Worm (Caenorhabditis elegans) whole organism, young adult: ENCODE results near the gene F13B12.3.

ENCODE experiments used
- F10E7.11 ChIP-seq: sonication (generic microtip); optimal IDR thresholded peaks from 2 replicates; lab custom pipeline; 2017; ENCODE audit warnings: mild to moderate bottlenecking, missing genetic modification characterization, moderate library complexity, missing compliant biosample characterization
- F57C9.4 ChIP-seq: sonication (generic microtip); optimal IDR thresholded peaks from 2 replicates; lab custom pipeline; 2017; ENCODE audit warnings: mild to moderate bottlenecking, missing genetic modification characterization, missing compliant biosample characterization
- K12H6.12 ChIP-seq: fragments of 200-800 bp; sonication (Bioruptor generic); optimal IDR thresholded peaks from 2 replicates; lab custom pipeline; 2018; ENCODE audit warnings: mild to moderate bottlenecking, missing genetic modification characterization, missing compliant biosample characterization
- ZK185.1 ChIP-seq: sonication (generic microtip); optimal IDR thresholded peaks from 2 replicates; lab custom pipeline; 2016; ENCODE audit warnings: mild to moderate bottlenecking, missing genetic modification characterization, missing compliant biosample characterization; ENCODE audit not compliant: poor library complexity, severe bottlenecking
- aptf-3 ChIP-seq: fragments of 200-800 bp; sonication (Bioruptor generic); IDR thresholded peaks from 2 replicates; pipeline ENCODE4 v1.3.6; 2022; ENCODE audit warnings: missing genetic modification characterization, missing compliant biosample characterization
- attf-5 ChIP-seq: fragments of 200-800 bp; sonication (Bioruptor generic); optimal IDR thresholded peaks from 2 replicates; lab custom pipeline; 2018; ENCODE audit warnings: mild to moderate bottlenecking, missing genetic modification characterization, missing compliant biosample characterization
- cebp-1 ChIP-seq, 2 experiments: fragments of 200-800 bp in 1 of 2; sonication (Bioruptor generic) in 1 of 2; sonication (generic microtip) in 1 of 2; IDR thresholded peaks in 1 of 2; optimal IDR thresholded peaks in 1 of 2; 2 replicates each; pipeline versions ENCODE4 v1.3.6 to Lab custom; 2017 to 2022; ENCODE audit warnings: missing compliant biosample characterization in 2 of 2, missing genetic modification characterization in 2 of 2, mild to moderate bottlenecking in 1 of 2, missing genetic modification reagents in 1 of 2, moderate library complexity in 1 of 2
- ceh-100 ChIP-seq: fragments of 200-800 bp; sonication (Bioruptor generic); IDR thresholded peaks from 2 replicates; pipeline ENCODE4 v1.3.6; 2022; ENCODE audit warnings: missing genetic modification reagents, missing genetic modification characterization, missing compliant biosample characterization
- ceh-27 ChIP-seq: fragments of 200-800 bp; sonication (Bioruptor generic); optimal IDR thresholded peaks from 2 replicates; lab custom pipeline; 2018; ENCODE audit warnings: mild to moderate bottlenecking, missing genetic modification characterization, moderate library complexity, missing compliant biosample characterization
- chd-7 ChIP-seq: sonication (generic microtip); optimal IDR thresholded peaks from 2 replicates; lab custom pipeline; 2016; ENCODE audit warnings: mild to moderate bottlenecking, missing genetic modification characterization, moderate library complexity, missing compliant biosample characterization
- die-1 ChIP-seq: sonication (generic microtip); optimal IDR thresholded peaks from 2 replicates; lab custom pipeline; 2016; ENCODE audit warnings: missing genotype, mild to moderate bottlenecking, missing genetic modification characterization, missing compliant biosample characterization
- dox-1 ChIP-seq: fragments of 200-800 bp; sonication (Bioruptor generic); IDR thresholded peaks from 2 replicates; pipeline ENCODE4 v1.3.6; 2022; ENCODE audit warnings: missing genetic modification reagents, missing genetic modification characterization, missing compliant biosample characterization
- dpff-1 ChIP-seq: sonication (generic microtip); optimal IDR thresholded peaks from 2 replicates; lab custom pipeline; 2017; ENCODE audit warnings: mild to moderate bottlenecking, missing genetic modification characterization, missing compliant biosample characterization
- egl-18 ChIP-seq: fragments of 200-800 bp; sonication (Bioruptor generic); IDR thresholded peaks from 2 replicates; pipeline ENCODE4 v1.3.6; 2022; ENCODE audit warnings: missing genetic modification reagents, missing genetic modification characterization, missing compliant biosample characterization
- hmg-1.2 ChIP-seq: fragments of 200-800 bp; sonication (Bioruptor generic); IDR thresholded peaks from 2 replicates; pipeline ENCODE4 v1.3.6; 2022; ENCODE audit warnings: missing genetic modification reagents, missing genetic modification characterization, missing compliant biosample characterization
- hrde-1 ChIP-seq: sonication (generic microtip); optimal IDR thresholded peaks from 2 replicates; lab custom pipeline; 2016; ENCODE audit warnings: missing genetic modification characterization, mild to moderate bottlenecking, missing compliant biosample characterization, moderate library complexity, missing genotype, missing genetic modification reagents, borderline replicate concordance
- lin-35 ChIP-seq, 3 experiments: fragments of 150-350 bp in 2 of 3; sonication (generic microtip) in 1 of 3; optimal IDR thresholded peaks; 2 replicates each; lab custom pipeline; 2014 to 2018; ENCODE audit warnings: missing biosample characterization in 3 of 3, missing genetic modification characterization in 3 of 3, missing genetic modification reagents in 3 of 3
- lin-40 ChIP-seq: sonication (generic microtip); optimal IDR thresholded peaks from 2 replicates; lab custom pipeline; 2016; ENCODE audit warnings: missing genetic modification characterization, mild to moderate bottlenecking, missing compliant biosample characterization, missing genotype, missing genetic modification reagents
- nfyb-1 ChIP-seq: fragments of 200-800 bp; sonication (Bioruptor generic); IDR thresholded peaks from 2 replicates; pipeline ENCODE4 v1.3.6; 2022; ENCODE audit warnings: missing genetic modification reagents, missing genetic modification characterization, missing compliant biosample characterization
- nhr-179 ChIP-seq: sonication (generic microtip); optimal IDR thresholded peaks from 2 replicates; lab custom pipeline; 2016; ENCODE audit warnings: mild to moderate bottlenecking, missing genetic modification characterization, missing compliant biosample characterization
- nhr-90 ChIP-seq: sonication (generic microtip); optimal IDR thresholded peaks from 2 replicates; lab custom pipeline; 2016; ENCODE audit warnings: missing genotype, mild to moderate bottlenecking, missing genetic modification characterization, missing compliant biosample characterization
- pbrm-1 ChIP-seq: fragments of 200-800 bp; sonication (Bioruptor generic); IDR thresholded peaks from 2 replicates; pipeline ENCODE4 v1.3.6; 2022; ENCODE audit warnings: missing genetic modification reagents, missing genetic modification characterization, missing compliant biosample characterization
- rcor-1 ChIP-seq: fragments of 200-800 bp; sonication (Bioruptor generic); IDR thresholded peaks from 2 replicates; pipeline ENCODE4 v1.3.6; 2022; ENCODE audit warnings: missing genetic modification reagents, missing genetic modification characterization, missing compliant biosample characterization
- rec-8 ChIP-seq, 2 experiments: sonication (generic microtip); optimal IDR thresholded peaks; 2 replicates each; lab custom pipeline; 2016; ENCODE audit warnings: mild to moderate bottlenecking in 2 of 2, missing genetic modification characterization in 2 of 2, missing genetic modification reagents in 2 of 2, missing genotype in 2 of 2, missing biosample characterization in 1 of 2, missing compliant biosample characterization in 1 of 2, moderate library complexity in 1 of 2
- repo-1 ChIP-seq: sonication (generic microtip); optimal IDR thresholded peaks from 2 replicates; lab custom pipeline; 2017; ENCODE audit warnings: mild to moderate bottlenecking, missing genetic modification characterization, missing compliant biosample characterization
- rpc-1 ChIP-seq, 2 experiments: fragments of 150-350 bp in 1 of 2; sonication (generic microtip) in 1 of 2; optimal IDR thresholded peaks; 2 replicates each; lab custom pipeline; 2014 to 2018; ENCODE audit warnings: missing biosample characterization in 1 of 2, missing genetic modification characterization in 1 of 2, missing genetic modification reagents in 1 of 2, missing genotype in 1 of 2
- snpc-1.1 ChIP-seq: sonication (generic microtip); optimal IDR thresholded peaks from 2 replicates; lab custom pipeline; 2017; ENCODE audit warnings: missing genetic modification characterization, mild to moderate bottlenecking, missing compliant biosample characterization, antibody characterized with exemption, moderate library complexity, missing genotype, missing genetic modification reagents; ENCODE audit not compliant: insufficient read depth
- somi-1 ChIP-seq: fragments of 200-800 bp; sonication (Bioruptor generic); optimal IDR thresholded peaks from 2 replicates; lab custom pipeline; 2018; ENCODE audit warnings: mild to moderate bottlenecking, missing genetic modification characterization, missing compliant biosample characterization
- tbp1 ChIP-seq: fragments of 200-800 bp; sonication (Bioruptor generic); optimal IDR thresholded peaks from 2 replicates; lab custom pipeline; 2018; ENCODE audit warnings: mild to moderate bottlenecking, missing genetic modification characterization, missing compliant biosample characterization
- xnd-1 ChIP-seq: sonication (generic microtip); optimal IDR thresholded peaks from 2 replicates; lab custom pipeline; 2016; ENCODE audit warnings: missing genotype, missing genetic modification reagents, missing genetic modification characterization, missing compliant biosample characterization
- ztf-3 ChIP-seq: fragments of 200-800 bp; sonication (Bioruptor generic); optimal IDR thresholded peaks from 2 replicates; lab custom pipeline; 2018; ENCODE audit warnings: mild to moderate bottlenecking, missing genetic modification characterization, missing compliant biosample characterization

F13B12.3 gene

ce11 chrIV:10396827-10397226 is 42.1 kb upstream of the F13B12.3 start (continued):
- TF ChIP-seq F57C9.4 (tag; lab: Kevin White, UChicago) = no peak
- TF ChIP-seq hmg-1.2 (GFP tag; lab: Robert Waterston, UW) = no peak
- TF ChIP-seq nfyb-1 (GFP tag; lab: Robert Waterston, UW) = no peak

- TF ChIP-seq rec-8 (tag; optimal IDR thresholded peaks at IDR 0.05; lab: Kevin White, UChicago) = no peak
- TF ChIP-seq rpc-1 (optimal IDR thresholded peaks at IDR 0.05; lab: Kevin White, UChicago) = no peak
- no peak for TF ChIP-seq rpc-1 (tag; optimal IDR thresholded peaks at IDR 0.05; lab: Kevin White, UChicago)
Measured at ce11 chrIV:10398244-10398643, 40.7 kb upstream of the F13B12.3 start.

ce11 chrIV:10403193-10404058 is 35.5 kb upstream of the F13B12.3 start, which contains the start of gene gpa-7:
TSS of gene gpa-7 (plus strand) at chrIV:10404008.
- TF ChIP-seq egl-18 (GFP tag; lab: Robert Waterston, UW) (0 out of 2 replicates have a peak, but pooled peaks have one; percentile 47), K12H6.12 (tag; lab: Kevin White, UChicago) (peak; percentile 76), pbrm-1 (GFP tag; lab: Robert Waterston, UW) (peak; percentile 8; the same call in 1 of the 2 replicates), nhr-179 (tag; lab: Kevin White, UChicago) (no peak), lin-40 (tag; lab: Kevin White, UChicago) (peak; percentile 54), rcor-1 (GFP tag; lab: Robert Waterston, UW) (0 out of 2 replicates have a peak, but pooled peaks have one; percentile 9), chd-7 (tag; lab: Kevin White, UChicago) (peak; percentile 71), ZK185.1 (tag; lab: Kevin White, UChicago) (peak; percentile 10), dpff-1 (tag; lab: Kevin White, UChicago) (no peak), snpc-1.1 (tag; lab: Kevin White, UChicago) (no peak), ceh-100 (GFP tag; lab: Robert Waterston, UW) (no peak), aptf-3 (GFP tag; lab: Robert Waterston, UW) (no peak), xnd-1 (tag; lab: Kevin White, UChicago) (no peak), somi-1 (GFP tag; lab: Kevin White, UChicago) (peak; percentile 58), die-1 (tag; lab: Kevin White, UChicago) (peak; percentile 13), lin-35 (GFP tag; optimal IDR thresholded peaks at IDR 0.05; lab: Kevin White, UChicago) (peak in 1 of 3 experiments; percentile 70), cebp-1 (GFP tag; IDR thresholded peaks at IDR 0.05; lab: Robert Waterston, UW) (no peak), cebp-1 (tag; optimal IDR thresholded peaks at IDR 0.05; lab: Kevin White, UChicago) (peak; percentile 41), ztf-3 (no peak), tbp1 (GFP tag; lab: Kevin White, UChicago) (no peak), dox-1 (GFP tag; lab: Robert Waterston, UW) (no peak), attf-5 (GFP tag; lab: Kevin White, UChicago) (peak; percentile 19), hmg-1.2 (GFP tag; lab: Robert Waterston, UW) (peak; percentile 59; the same call in 1 of the 2 replicates)

- no peak for TF ChIP-seq ceh-27 (GFP tag; lab: Kevin White, UChicago)
- TF ChIP-seq repo-1 (tag; lab: Kevin White, UChicago) = no peak
- TF ChIP-seq nhr-90 (tag; lab: Kevin White, UChicago) = no peak
- no peak for TF ChIP-seq F10E7.11 (tag; lab: Kevin White, UChicago)
- TF ChIP-seq die-1 (tag; lab: Kevin White, UChicago) = no peak
- no peak for TF ChIP-seq hrde-1 (tag; lab: Kevin White, UChicago)
- TF ChIP-seq, all 124 proteins: peak for 0
Measured at ce11 chrIV:10409377-10409776, 29.5 kb upstream of the F13B12.3 start, which contains the start of gene rfk-1. TSS of gene rfk-1 (minus strand) at chrIV:10409477.
